Fruit fly (Drosophila melanogaster): ENCODE results near the gene Rcd-1.

The Rcd-1 gene

dm6 chrX:19604997-19605396 is 33.6 kb upstream of the Rcd-1 start, which contains the start of gene CG14207 (continued):
- TF ChIP-seq CG7745 (tag; optimal IDR thresholded peaks at IDR 0.05) (no peak), fd64A (GFP tag; optimal IDR thresholded peaks at IDR 0.05) (no peak), corto (GFP tag; optimal IDR thresholded peaks at IDR 0.05) (no peak), BtbVII (GFP tag; optimal IDR thresholded peaks at IDR 0.05) (no peak), hb (GFP tag; IDR thresholded peaks at IDR 0.05; ENCODE audit: partially characterized antibody) (peak; percentile 75; the same call in 2 of the 3 replicates), CG15696 (tag; optimal IDR thresholded peaks at IDR 0.05) (no peak), Sry-β (GFP tag; optimal IDR thresholded peaks at IDR 0.05) (no peak), gcm2 (GFP tag; optimal IDR thresholded peaks at IDR 0.05) (no peak), crc (GFP tag; optimal IDR thresholded peaks at IDR 0.05) (no peak), tgo (GFP tag; IDR thresholded peaks at IDR 0.05) (no peak), HmgD (GFP tag; optimal IDR thresholded peaks at IDR 0.05) (no peak), CG6689 (GFP tag; IDR thresholded peaks at IDR 0.05) (no peak), pita (GFP tag; optimal IDR thresholded peaks at IDR 0.05) (no peak), CG2202 (tag; optimal IDR thresholded peaks at IDR 0.05) (no peak), unc-4 (GFP tag; IDR thresholded peaks at IDR 0.05; ENCODE audit: partially characterized antibody) (peak; percentile 67), TFAM (GFP tag; optimal IDR thresholded peaks at IDR 0.05) (no peak), Ravus (GFP tag; IDR thresholded peaks at IDR 0.05) (no peak), nau (GFP tag; optimal IDR thresholded peaks at IDR 0.05) (no peak), CG17385 (GFP tag; optimal IDR thresholded peaks at IDR 0.05) (peak; percentile 17), CG18476 (GFP tag; optimal IDR thresholded peaks at IDR 0.05) (no peak), CG1529 (GFP tag; optimal IDR thresholded peaks at IDR 0.05) (peak; percentile 6), ci (GFP tag; IDR thresholded peaks at IDR 0.05) (peak; percentile 65; the same call in 2 of the 3 replicates), dpn (GFP tag; optimal IDR thresholded peaks at IDR 0.05) (peak in 1 of 2 experiments; percentile 18), CG1024 (GFP tag; IDR thresholded peaks at IDR 0.05) (no peak), nerfin-1 (tag; optimal IDR thresholded peaks at IDR 0.05) (no peak), so (GFP tag; IDR thresholded peaks at IDR 0.05) (peak; percentile 37; the same call in 1 of the 3 replicates), Bteb2 (GFP tag; optimal IDR thresholded peaks at IDR 0.05) (no peak), kay (GFP tag; optimal IDR thresholded peaks at IDR 0.05) (no peak), CG15011 (GFP tag; optimal IDR thresholded peaks at IDR 0.05) (no peak), Hmx (GFP tag; optimal IDR thresholded peaks at IDR 0.05) (no peak), CG33213 (GFP tag; optimal IDR thresholded peaks at IDR 0.05) (no peak), CG10147 (GFP tag; optimal IDR thresholded peaks at IDR 0.05) (no peak), CG14860 (GFP tag; IDR thresholded peaks at IDR 0.05; ENCODE audit: partially characterized antibody) (peak; percentile 68), CG5180 (GFP tag; optimal IDR thresholded peaks at IDR 0.05) (peak; percentile 12), CG4424 (GFP tag; optimal IDR thresholded peaks at IDR 0.05) (no peak), Sox100B (GFP tag; optimal IDR thresholded peaks at IDR 0.05) (no peak), D (optimal IDR thresholded peaks at IDR 0.05) (no peak), D (GFP tag; optimal IDR thresholded peaks at IDR 0.05) (no peak), Nf-YC (tag; optimal IDR thresholded peaks at IDR 0.05) (peak; percentile 10), tll (GFP tag; optimal IDR thresholded peaks at IDR 0.05) (no peak), twi (tag; optimal IDR thresholded peaks at IDR 0.05) (no peak), HLH54F (GFP tag; optimal IDR thresholded peaks at IDR 0.05) (no peak), yki (optimal IDR thresholded peaks at IDR 0.05) (no peak), usp (GFP tag; optimal IDR thresholded peaks at IDR 0.05) (no peak), eve (GFP tag; optimal IDR thresholded peaks at IDR 0.05) (no peak), dan (GFP tag; IDR thresholded peaks at IDR 0.05) (no peak)

Data from whole organism, embryonic.